Worm (Caenorhabditis elegans) whole organism, mixed stage, embryonic: ENCODE data around the gene F28A10.7.

Experiments used
- M03D4.4 ChIP-seq: sonication (generic microtip); optimal IDR thresholded peaks from 2 replicates; lab custom pipeline; 2017; ENCODE audit warnings: mild to moderate bottlenecking, missing genetic modification characterization, missing compliant biosample characterization
- bed-3 ChIP-seq: fragments of 200-800 bp; sonication (Bioruptor generic); optimal IDR thresholded peaks from 3 replicates; lab custom pipeline; 2018; ENCODE audit warnings: mild to moderate bottlenecking, missing genetic modification characterization, moderate library complexity, missing compliant biosample characterization
- blmp-1 ChIP-seq: fragments of 150-350 bp; optimal IDR thresholded peaks from 2 replicates; lab custom pipeline; 2014; ENCODE audit warnings: missing biosample characterization, missing genetic modification characterization
- ceh-39 ChIP-seq: fragments of 150-350 bp; optimal IDR thresholded peaks from 2 replicates; lab custom pipeline; 2014; ENCODE audit warnings: missing biosample characterization, missing genetic modification characterization
- ceh-43 ChIP-seq: fragments of 200-800 bp; sonication (Bioruptor generic); optimal IDR thresholded peaks from 2 replicates; lab custom pipeline; 2018; ENCODE audit warnings: mild to moderate bottlenecking, missing genetic modification characterization, moderate library complexity, missing compliant biosample characterization
- ceh-83 ChIP-seq: fragments of 200-800 bp; sonication (Bioruptor generic); optimal IDR thresholded peaks from 2 replicates; lab custom pipeline; 2018; ENCODE audit warnings: mild to moderate bottlenecking, missing genetic modification characterization, missing compliant biosample characterization
- ces-1 ChIP-seq: fragments of 150-350 bp; optimal IDR thresholded peaks from 2 replicates; lab custom pipeline; 2014; ENCODE audit warnings: missing biosample characterization, missing genetic modification reagents, missing genetic modification characterization
- cnd-1 ChIP-seq: fragments of 200-800 bp; sonication (Bioruptor generic); optimal IDR thresholded peaks from 2 replicates; lab custom pipeline; 2018; ENCODE audit warnings: mild to moderate bottlenecking, missing genetic modification characterization, missing compliant biosample characterization
- drap-1 ChIP-seq: fragments of 200-800 bp; sonication (Bioruptor generic); optimal IDR thresholded peaks from 3 replicates; lab custom pipeline; 2018; ENCODE audit warnings: mild to moderate bottlenecking, missing genetic modification characterization, missing compliant biosample characterization
- elt-1 ChIP-seq: sonication (generic microtip); optimal IDR thresholded peaks from 2 replicates; lab custom pipeline; 2017; ENCODE audit warnings: missing genetic modification characterization, mild to moderate bottlenecking, missing compliant biosample characterization, antibody characterized with exemption, moderate library complexity, borderline replicate concordance; ENCODE audit not compliant: insufficient read depth
- elt-3 ChIP-seq: fragments of 150-350 bp; optimal IDR thresholded peaks from 2 replicates; lab custom pipeline; 2014; ENCODE audit warnings: missing biosample characterization, missing genetic modification characterization
- flh-1 ChIP-seq: fragments of 200-800 bp; sonication (Bioruptor generic); optimal IDR thresholded peaks from 2 replicates; lab custom pipeline; 2018; ENCODE audit warnings: mild to moderate bottlenecking, missing genetic modification characterization, moderate library complexity, missing compliant biosample characterization
- hlh-1 ChIP-seq: fragments of 150-350 bp; optimal IDR thresholded peaks from 2 replicates; lab custom pipeline; 2014; ENCODE audit warnings: missing biosample characterization, missing genetic modification reagents, missing genetic modification characterization
- lin-13 ChIP-seq: fragments of 150-350 bp; optimal IDR thresholded peaks from 2 replicates; lab custom pipeline; 2014; ENCODE audit warnings: missing biosample characterization, missing genetic modification characterization
- lin-32 ChIP-seq: fragments of 200-800 bp; sonication (Bioruptor generic); optimal IDR thresholded peaks from 2 replicates; lab custom pipeline; 2018; ENCODE audit warnings: mild to moderate bottlenecking, missing genetic modification characterization, missing compliant biosample characterization
- lsy-2 ChIP-seq: fragments of 150-350 bp; optimal IDR thresholded peaks from 2 replicates; lab custom pipeline; 2014; ENCODE audit warnings: missing biosample characterization, missing genetic modification characterization
- mab-5 ChIP-seq: fragments of 150-350 bp; optimal IDR thresholded peaks from 2 replicates; lab custom pipeline; 2014; ENCODE audit warnings: missing biosample characterization, missing genetic modification characterization
- mep-1 ChIP-seq: fragments of 150-350 bp; optimal IDR thresholded peaks from 2 replicates; lab custom pipeline; 2017; ENCODE audit warnings: missing biosample characterization, missing genetic modification reagents, missing genetic modification characterization, inconsistent platforms
- mls-2 ChIP-seq: sonication (generic microtip); optimal IDR thresholded peaks from 2 replicates; lab custom pipeline; 2016; ENCODE audit warnings: mild to moderate bottlenecking, missing genetic modification characterization, moderate library complexity, missing compliant biosample characterization
- nhr-12 ChIP-seq: fragments of 150-350 bp; optimal IDR thresholded peaks from 2 replicates; lab custom pipeline; 2014; ENCODE audit warnings: missing biosample characterization, missing genetic modification characterization
- nhr-2 ChIP-seq: fragments of 150-350 bp; optimal IDR thresholded peaks from 2 replicates; lab custom pipeline; 2014; ENCODE audit warnings: missing biosample characterization, missing genetic modification characterization
- nhr-28 ChIP-seq: fragments of 150-350 bp; optimal IDR thresholded peaks from 2 replicates; lab custom pipeline; 2014; ENCODE audit warnings: missing biosample characterization, missing genetic modification characterization
- nhr-76 ChIP-seq: sonication (generic microtip); optimal IDR thresholded peaks from 2 replicates; lab custom pipeline; 2017; ENCODE audit warnings: missing biosample characterization, missing genetic modification characterization
- pha-4 ChIP-seq: fragments of 150-350 bp; optimal IDR thresholded peaks from 2 replicates; lab custom pipeline; 2018; ENCODE audit warnings: missing biosample characterization, missing genetic modification reagents, missing genetic modification characterization
- snpc-4 ChIP-seq: fragments of 150-350 bp; optimal IDR thresholded peaks from 2 replicates; lab custom pipeline; 2014; ENCODE audit warnings: missing biosample characterization, missing genetic modification characterization
- sptf-1 ChIP-seq: sonication (generic microtip); optimal IDR thresholded peaks from 2 replicates; lab custom pipeline; 2017; ENCODE audit warnings: mild to moderate bottlenecking, missing genetic modification characterization, moderate library complexity, missing compliant biosample characterization
- tbx-8 ChIP-seq: fragments of 200-800 bp; sonication (Bioruptor generic); optimal IDR thresholded peaks from 2 replicates; lab custom pipeline; 2018; ENCODE audit warnings: mild to moderate bottlenecking, missing genetic modification characterization, moderate library complexity, missing compliant biosample characterization
- unc-120 ChIP-seq: sonication (generic microtip); optimal IDR thresholded peaks from 2 replicates; lab custom pipeline; 2017; ENCODE audit warnings: missing genetic modification characterization, missing compliant biosample characterization; ENCODE audit not compliant: poor library complexity, severe bottlenecking
- unc-39 ChIP-seq: fragments of 150-350 bp; optimal IDR thresholded peaks from 2 replicates; lab custom pipeline; 2014; ENCODE audit warnings: missing biosample characterization, missing genetic modification characterization
- unc-62 ChIP-seq: fragments of 150-350 bp; optimal IDR thresholded peaks from 2 replicates; lab custom pipeline; 2014; ENCODE audit warnings: missing biosample characterization, missing genetic modification reagents, missing genetic modification characterization
- zip-8 ChIP-seq: fragments of 150-350 bp; optimal IDR thresholded peaks from 2 replicates; lab custom pipeline; 2014; ENCODE audit warnings: missing biosample characterization, missing genetic modification characterization
- ztf-11 ChIP-seq: fragments of 150-350 bp; optimal IDR thresholded peaks from 2 replicates; lab custom pipeline; 2014; ENCODE audit warnings: missing biosample characterization, missing genetic modification characterization

F28A10.7 gene

ce11 chrII:845618-846017 lies at the start of gene F28A10.7:
Gene F28A10.7, minus strand, starts transcription at chrII:845718.
- TF ChIP-seq blmp-1 (no peak), elt-3 (tag; lab: Kevin White, UChicago) (no peak), bed-3 (GFP tag; lab: Kevin White, UChicago) (no peak), ceh-83 (GFP tag; lab: Kevin White, UChicago) (no peak), pha-4 (no peak), cnd-1 (tag; lab: Kevin White, UChicago) (no peak), ceh-43 (GFP tag; lab: Kevin White, UChicago) (no peak), nhr-2 (tag; lab: Kevin White, UChicago) (no peak), unc-39 (no peak), elt-1 (no peak), ces-1 (no peak), M03D4.4 (no peak), mep-1 (no peak), nhr-76 (tag; lab: Kevin White, UChicago) (no peak), lin-32 (no peak)

DNA sequence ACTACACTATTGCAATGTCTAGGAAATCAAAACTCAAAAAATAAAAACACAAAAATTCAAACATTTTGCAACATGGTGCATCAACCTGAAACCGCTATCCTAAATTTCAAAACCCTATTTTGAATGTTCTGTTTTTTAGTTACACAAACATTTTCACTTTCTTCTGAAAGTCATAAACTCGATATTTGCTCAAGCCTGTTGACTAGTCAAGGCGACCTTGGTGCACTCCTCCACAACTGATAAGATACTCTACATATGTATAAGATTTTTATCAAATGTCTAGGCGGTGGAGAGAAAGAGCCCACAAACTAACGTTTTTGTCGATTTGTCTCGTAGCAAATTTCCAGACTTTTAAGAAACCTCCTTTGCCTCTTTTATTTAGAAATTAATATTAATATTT lies 42.5 kb upstream of the F28A10.7 start, which contains the start of gene T07D3.4:
Gene T07D3.4 (plus strand): TSS at position 286 of the 400 bp plus-strand sequence.
- TF ChIP-seq ceh-39 (tag; lab: Kevin White, UChicago): no peak

DNA sequence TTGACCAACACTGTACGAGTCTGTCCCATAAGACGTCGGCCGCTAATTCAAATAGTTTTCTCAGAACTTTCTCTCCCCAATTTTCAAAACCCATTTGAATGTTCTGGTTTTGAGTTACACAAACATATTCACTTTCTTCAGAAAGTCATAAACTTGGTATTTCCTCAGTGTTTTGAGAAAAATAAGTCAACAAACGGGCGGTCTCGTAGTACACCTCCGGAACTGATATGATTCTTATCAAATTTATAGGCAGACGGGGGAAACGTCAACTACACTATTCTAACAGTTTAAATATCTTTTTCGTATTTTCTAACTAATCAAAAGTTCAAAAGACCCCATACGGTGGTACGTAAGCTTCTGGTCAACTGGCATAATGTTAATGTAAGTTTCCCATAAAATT lies 38.7 kb upstream of the F28A10.7 start:
- TF ChIP-seq elt-3 (tag; lab: Kevin White, UChicago): no peak
- TF ChIP-seq drap-1 (GFP tag; lab: Kevin White, UChicago): no peak
- TF ChIP-seq bed-3 (GFP tag; lab: Kevin White, UChicago): no peak
- no peak for TF ChIP-seq sptf-1 (tag; lab: Kevin White, UChicago)
- no peak for TF ChIP-seq ztf-11
- TF ChIP-seq zip-8 (tag; lab: Kevin White, UChicago): no peak
- no peak for TF ChIP-seq mep-1
- no peak for TF ChIP-seq nhr-76 (tag; lab: Kevin White, UChicago)
- TF ChIP-seq nhr-2 (tag; lab: Kevin White, UChicago): no peak
- no peak for TF ChIP-seq lin-13 (tag; lab: Kevin White, UChicago)
- no peak for TF ChIP-seq lsy-2 (tag; lab: Kevin White, UChicago)
- no peak for TF ChIP-seq ceh-83 (GFP tag; lab: Kevin White, UChicago)
- no peak for TF ChIP-seq ceh-39 (tag; lab: Kevin White, UChicago)
- no peak for TF ChIP-seq mab-5 (tag; lab: Kevin White, UChicago)
- no peak for TF ChIP-seq ceh-43 (GFP tag; lab: Kevin White, UChicago)
- no peak for TF ChIP-seq hlh-1 (tag; lab: Kevin White, UChicago)
- TF ChIP-seq snpc-4: no peak

DNA sequence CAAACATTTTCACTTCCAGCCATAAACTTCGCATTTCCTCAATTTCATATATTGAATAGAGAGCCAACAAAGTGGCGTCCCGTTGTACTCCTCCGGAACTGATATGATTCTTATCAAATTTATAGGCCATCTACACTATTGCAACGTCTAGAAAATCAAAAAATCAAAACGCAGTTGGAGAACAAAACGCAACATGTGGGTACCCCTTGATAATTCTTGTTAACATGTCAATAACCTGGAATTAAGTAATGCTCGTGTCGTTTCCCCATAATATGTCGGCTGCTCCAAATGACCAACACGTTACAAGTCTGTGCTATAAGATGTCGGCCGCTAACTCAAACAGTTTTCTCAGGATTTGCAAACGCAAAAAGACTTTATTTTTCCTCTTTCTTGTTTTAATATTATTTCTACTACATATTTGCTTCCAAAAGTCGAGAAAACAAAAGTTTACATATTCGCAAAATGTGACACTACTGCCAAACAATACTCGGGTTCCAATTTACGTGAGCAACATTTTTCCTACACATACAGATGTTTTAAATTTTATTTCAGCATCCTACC lies 35.2 kb upstream of the F28A10.7 start:
- TF ChIP-seq lsy-2 (tag; lab: Kevin White, UChicago) (no peak), cnd-1 (tag; lab: Kevin White, UChicago) (no peak), elt-3 (tag; lab: Kevin White, UChicago) (no peak), nhr-2 (tag; lab: Kevin White, UChicago) (no peak), tbx-8 (GFP tag; lab: Kevin White, UChicago) (no peak), blmp-1 (no peak), flh-1 (no peak), mep-1 (no peak), ceh-39 (tag; lab: Kevin White, UChicago) (no peak), M03D4.4 (no peak), mls-2 (no peak), ceh-43 (GFP tag; lab: Kevin White, UChicago) (no peak), ces-1 (no peak), bed-3 (GFP tag; lab: Kevin White, UChicago) (no peak), drap-1 (GFP tag; lab: Kevin White, UChicago) (no peak), pha-4 (no peak), nhr-76 (tag; lab: Kevin White, UChicago) (no peak), unc-120 (tag; lab: Kevin White, UChicago) (no peak), snpc-4 (no peak)
- TF ChIP-seq, all 35 proteins: peak for 0

DNA sequence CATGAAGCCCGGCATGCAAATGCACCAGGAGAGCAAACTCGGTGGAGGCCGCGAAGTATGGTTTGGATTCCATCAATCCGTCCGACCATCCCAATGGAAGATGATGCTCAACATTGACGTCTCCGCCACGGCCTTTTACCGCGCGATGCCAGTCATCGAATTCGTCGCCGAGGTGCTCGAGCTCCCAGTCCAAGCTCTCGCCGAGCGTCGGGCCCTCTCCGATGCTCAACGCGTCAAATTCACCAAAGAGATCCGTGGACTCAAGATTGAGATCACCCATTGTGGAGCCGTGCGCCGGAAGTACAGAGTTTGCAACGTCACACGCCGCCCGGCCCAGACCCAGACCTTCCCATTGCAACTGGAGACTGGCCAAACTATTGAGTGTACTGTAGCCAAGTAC lies 30.2 kb upstream of the F28A10.7 start:
- TF ChIP-seq lsy-2 (tag; lab: Kevin White, UChicago) (no peak), nhr-28 (tag; lab: Kevin White, UChicago) (no peak), ces-1 (no peak), unc-62 (no peak), nhr-12 (tag; lab: Kevin White, UChicago) (no peak), pha-4 (no peak), M03D4.4 (no peak)
- TF ChIP-seq, all 35 proteins: peak for 0
